Worm (Caenorhabditis elegans) whole organism, young adult: ENCODE results near the gene srx-9.

Source experiments
- B0261.1 ChIP-seq: sonication (generic microtip); optimal IDR thresholded peaks from 2 replicates; lab custom pipeline; 2016; ENCODE audit warnings: mild to moderate bottlenecking, missing genetic modification characterization, moderate library complexity, missing compliant biosample characterization
- F10E7.11 ChIP-seq: sonication (generic microtip); optimal IDR thresholded peaks from 2 replicates; lab custom pipeline; 2017; ENCODE audit warnings: mild to moderate bottlenecking, missing genetic modification characterization, moderate library complexity, missing compliant biosample characterization
- F37B4.10 ChIP-seq: fragments of 200-800 bp; sonication (Bioruptor generic); IDR thresholded peaks from 2 replicates; pipeline ENCODE4 v1.3.6; 2022; ENCODE audit warnings: missing genetic modification characterization, missing compliant biosample characterization
- F39B2.1 ChIP-seq: fragments of 200-800 bp; sonication (Bioruptor generic); IDR thresholded peaks from 2 replicates; pipeline ENCODE4 v1.3.6; 2022; ENCODE audit warnings: missing genetic modification reagents, missing genetic modification characterization, missing compliant biosample characterization
- F52B5.7 ChIP-seq: sonication (generic microtip); optimal IDR thresholded peaks from 2 replicates; lab custom pipeline; 2016; ENCODE audit warnings: mild to moderate bottlenecking, missing genetic modification characterization, missing compliant biosample characterization
- F57A8.1 ChIP-seq: fragments of 200-800 bp; sonication (Bioruptor generic); optimal IDR thresholded peaks from 2 replicates; lab custom pipeline; 2018; ENCODE audit warnings: mild to moderate bottlenecking, missing genetic modification characterization, moderate library complexity, missing compliant biosample characterization
- K11D2.4 ChIP-seq: fragments of 200-800 bp; sonication (Bioruptor generic); IDR thresholded peaks from 2 replicates; pipeline ENCODE4 v1.3.6; 2022; ENCODE audit warnings: missing genetic modification reagents, missing genetic modification characterization, missing compliant biosample characterization
- Y67H2A.10 ChIP-seq: fragments of 200-800 bp; sonication (Bioruptor generic); conservative IDR thresholded peaks from 2 replicates; pipeline ENCODE4 v1.3.6; 2022; ENCODE audit warnings: missing genetic modification reagents, missing genetic modification characterization, missing compliant biosample characterization
- Y79H2A.3 ChIP-seq: fragments of 200-800 bp; sonication (Bioruptor generic); conservative IDR thresholded peaks from 2 replicates; pipeline ENCODE4 v1.3.6; 2022; ENCODE audit warnings: missing genetic modification reagents, missing genetic modification characterization, missing compliant biosample characterization
- athp-1 ChIP-seq: sonication (generic microtip); optimal IDR thresholded peaks from 2 replicates; lab custom pipeline; 2017; ENCODE audit warnings: mild to moderate bottlenecking, missing genetic modification characterization, missing compliant biosample characterization
- attf-3 ChIP-seq: fragments of 200-800 bp; sonication (Bioruptor generic); conservative IDR thresholded peaks from 2 replicates; pipeline ENCODE4 v1.3.6; 2022; ENCODE audit warnings: missing genetic modification reagents, missing genetic modification characterization, missing compliant biosample characterization
- bed-1 ChIP-seq: fragments of 200-800 bp; sonication (Bioruptor generic); IDR thresholded peaks from 2 replicates; pipeline ENCODE4 v1.3.6; 2022; ENCODE audit warnings: missing genetic modification reagents, missing genetic modification characterization, missing compliant biosample characterization
- bed-2 ChIP-seq: fragments of 200-800 bp; sonication (Bioruptor generic); IDR thresholded peaks from 2 replicates; pipeline ENCODE4 v1.3.6; 2022; ENCODE audit warnings: missing genetic modification reagents, missing genetic modification characterization, missing compliant biosample characterization
- dpff-1 ChIP-seq: sonication (generic microtip); optimal IDR thresholded peaks from 2 replicates; lab custom pipeline; 2017; ENCODE audit warnings: mild to moderate bottlenecking, missing genetic modification characterization, missing compliant biosample characterization
- egl-18 ChIP-seq: fragments of 200-800 bp; sonication (Bioruptor generic); IDR thresholded peaks from 2 replicates; pipeline ENCODE4 v1.3.6; 2022; ENCODE audit warnings: missing genetic modification reagents, missing genetic modification characterization, missing compliant biosample characterization
- egrh-3 ChIP-seq: fragments of 200-800 bp; sonication (Bioruptor generic); IDR thresholded peaks from 2 replicates; pipeline ENCODE4 v1.3.6; 2022; ENCODE audit warnings: missing genetic modification reagents, missing genetic modification characterization, missing compliant biosample characterization
- ekl-4 ChIP-seq: fragments of 200-800 bp; sonication (Bioruptor generic); IDR thresholded peaks from 2 replicates; pipeline ENCODE4 v1.3.6; 2022; ENCODE audit warnings: missing genetic modification reagents, missing genetic modification characterization, missing compliant biosample characterization
- lin-26 ChIP-seq: fragments of 200-800 bp; sonication (Bioruptor generic); IDR thresholded peaks from 2 replicates; pipeline ENCODE4 v1.3.6; 2022; ENCODE audit warnings: missing genetic modification reagents, missing genetic modification characterization, missing compliant biosample characterization
- lin-40 ChIP-seq: sonication (generic microtip); optimal IDR thresholded peaks from 2 replicates; lab custom pipeline; 2016; ENCODE audit warnings: missing genetic modification characterization, mild to moderate bottlenecking, missing compliant biosample characterization, missing genotype, missing genetic modification reagents
- lin-54 ChIP-seq: fragments of 200-800 bp; sonication (Bioruptor generic); optimal IDR thresholded peaks from 2 replicates; lab custom pipeline; 2018; ENCODE audit warnings: mild to moderate bottlenecking, missing genetic modification characterization, missing compliant biosample characterization
- madf-3 ChIP-seq: fragments of 200-800 bp; sonication (Bioruptor generic); IDR thresholded peaks from 2 replicates; pipeline ENCODE4 v1.3.6; 2022; ENCODE audit warnings: missing genetic modification reagents, missing genetic modification characterization, missing compliant biosample characterization
- mcd-1 ChIP-seq: fragments of 200-800 bp; sonication (Bioruptor generic); IDR thresholded peaks from 2 replicates; pipeline ENCODE4 v1.3.6; 2022; ENCODE audit warnings: missing genetic modification reagents, missing genetic modification characterization, missing compliant biosample characterization
- nhr-179 ChIP-seq: sonication (generic microtip); optimal IDR thresholded peaks from 2 replicates; lab custom pipeline; 2016; ENCODE audit warnings: mild to moderate bottlenecking, missing genetic modification characterization, missing compliant biosample characterization
- pbrm-1 ChIP-seq: fragments of 200-800 bp; sonication (Bioruptor generic); IDR thresholded peaks from 2 replicates; pipeline ENCODE4 v1.3.6; 2022; ENCODE audit warnings: missing genetic modification reagents, missing genetic modification characterization, missing compliant biosample characterization
- sea-2 ChIP-seq: fragments of 200-800 bp; sonication (Bioruptor generic); IDR thresholded peaks from 2 replicates; pipeline ENCODE4 v1.3.6; 2022; ENCODE audit warnings: missing genetic modification characterization, missing compliant biosample characterization
- tbx-9 ChIP-seq: sonication (generic microtip); optimal IDR thresholded peaks from 2 replicates; lab custom pipeline; 2016; ENCODE audit warnings: borderline replicate concordance, missing genetic modification characterization, inconsistent platforms, missing compliant biosample characterization
- unc-130 ChIP-seq: sonication (generic microtip); optimal IDR thresholded peaks from 2 replicates; lab custom pipeline; 2016; ENCODE audit warnings: missing genetic modification reagents, missing genetic modification characterization, missing compliant biosample characterization
- ztf-25 ChIP-seq: fragments of 200-800 bp; sonication (Bioruptor generic); IDR thresholded peaks from 2 replicates; pipeline ENCODE4 v1.3.6; 2022; ENCODE audit warnings: missing genetic modification reagents, missing genetic modification characterization, missing compliant biosample characterization
- ztf-28 ChIP-seq: fragments of 200-800 bp; sonication (Bioruptor generic); IDR thresholded peaks from 2 replicates; pipeline ENCODE4 v1.3.6; 2022; ENCODE audit warnings: missing genetic modification reagents, missing genetic modification characterization, missing compliant biosample characterization
- ztf-6 ChIP-seq: fragments of 200-800 bp; sonication (Bioruptor generic); IDR thresholded peaks from 2 replicates; pipeline ENCODE4 v1.3.6; 2022; ENCODE audit warnings: missing genetic modification reagents, missing genetic modification characterization, missing compliant biosample characterization

Gene srx-9

DNA sequence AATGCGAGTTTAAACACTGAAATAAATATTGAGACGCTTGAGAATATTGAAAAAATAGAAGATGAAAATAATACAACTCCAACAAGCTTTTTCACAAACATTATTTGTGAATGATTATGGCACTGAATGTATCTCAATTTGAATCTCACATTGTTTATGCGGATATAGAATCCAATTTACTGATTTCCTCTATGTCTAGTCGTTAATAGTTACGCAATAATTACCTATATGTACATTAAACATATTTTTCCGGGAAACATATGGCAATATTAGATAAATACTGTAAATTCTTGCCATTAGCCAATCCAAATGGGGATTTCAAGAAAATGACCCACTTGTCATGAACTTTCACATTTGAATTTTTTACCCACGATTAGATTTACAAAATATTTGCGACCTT is at the start of gene srx-9:
srx-9 (minus strand) TSS at position 101 of the 400 bp plus-strand sequence.
- no peak for TF ChIP-seq F39B2.1 (GFP tag; lab: Robert Waterston, UW)
- no peak for TF ChIP-seq unc-130

DNA sequence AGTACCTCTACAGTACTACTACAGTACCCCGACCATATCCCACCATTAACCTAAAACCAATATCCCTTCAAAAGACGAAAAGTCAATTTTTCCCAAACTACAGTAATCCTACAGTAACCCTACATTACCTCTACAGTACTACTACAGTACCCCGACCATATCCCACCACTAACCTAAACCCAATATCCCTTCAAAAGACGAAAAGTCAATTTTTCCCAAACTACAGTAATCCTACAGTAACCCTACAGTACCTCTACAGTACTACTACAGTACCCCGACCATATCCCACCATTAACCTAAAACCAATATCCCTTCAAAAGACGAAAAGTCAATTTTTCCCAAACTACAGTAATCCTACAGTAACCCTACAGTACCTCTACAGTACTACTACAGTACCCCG is 49.1 kb upstream of the srx-9 start, which contains the start of gene nhr-141:
nhr-141 (plus strand) TSS at position 331 of the 400 bp plus-strand sequence.
- TF ChIP-seq egrh-3 (GFP tag; lab: Robert Waterston, UW) (peak; percentile 55), madf-3 (peak; percentile 65; the same call in 1 of the 2 replicates)

DNA sequence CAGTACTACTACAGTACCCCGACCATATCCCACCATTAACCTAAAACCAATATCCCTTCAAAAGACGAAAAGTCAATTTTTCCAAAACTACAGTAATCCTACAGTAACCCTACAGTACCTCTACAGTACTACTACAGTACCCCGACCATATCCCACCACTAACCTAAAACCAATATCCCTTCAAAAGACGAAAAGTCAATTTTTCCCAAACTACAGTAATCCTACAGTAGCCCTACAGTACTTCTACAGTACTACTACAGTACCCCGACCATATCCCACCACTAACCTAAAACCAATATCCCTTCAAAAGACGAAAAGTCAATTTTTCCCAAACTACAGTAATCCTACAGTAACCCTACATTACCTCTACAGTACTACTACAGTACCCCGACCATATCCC is 48.2 kb upstream of the srx-9 start:
- TF ChIP-seq sea-2 (GFP tag; lab: Robert Waterston, UW) (0 out of 2 replicates have a peak, but pooled peaks have one; percentile 33), bed-1 (0 out of 2 replicates have a peak, but pooled peaks have one; percentile 20), attf-3 (GFP tag; lab: Robert Waterston, UW) (peak; percentile 62), Y67H2A.10 (GFP tag; lab: Robert Waterston, UW) (peak; percentile 19; the same call in 1 of the 2 replicates), ztf-28 (0 out of 2 replicates have a peak, but pooled peaks have one; percentile 43), ekl-4 (GFP tag; lab: Robert Waterston, UW) (peak; percentile 21; the same call in 1 of the 2 replicates), egl-18 (GFP tag; lab: Robert Waterston, UW) (0 out of 2 replicates have a peak, but pooled peaks have one; percentile 53), ztf-6 (GFP tag; lab: Robert Waterston, UW) (0 out of 2 replicates have a peak, but pooled peaks have one; percentile 35), F37B4.10 (GFP tag; lab: Robert Waterston, UW) (peak; percentile 94; the same call in 1 of the 2 replicates), F39B2.1 (GFP tag; lab: Robert Waterston, UW) (0 out of 2 replicates have a peak, but pooled peaks have one; percentile 51), ztf-25 (0 out of 2 replicates have a peak, but pooled peaks have one; percentile 75), pbrm-1 (GFP tag; lab: Robert Waterston, UW) (0 out of 2 replicates have a peak, but pooled peaks have one; percentile 34), bed-2 (GFP tag; lab: Robert Waterston, UW) (peak; percentile 9; the same call in 1 of the 2 replicates), egrh-3 (GFP tag; lab: Robert Waterston, UW) (peak; percentile 88)

DNA sequence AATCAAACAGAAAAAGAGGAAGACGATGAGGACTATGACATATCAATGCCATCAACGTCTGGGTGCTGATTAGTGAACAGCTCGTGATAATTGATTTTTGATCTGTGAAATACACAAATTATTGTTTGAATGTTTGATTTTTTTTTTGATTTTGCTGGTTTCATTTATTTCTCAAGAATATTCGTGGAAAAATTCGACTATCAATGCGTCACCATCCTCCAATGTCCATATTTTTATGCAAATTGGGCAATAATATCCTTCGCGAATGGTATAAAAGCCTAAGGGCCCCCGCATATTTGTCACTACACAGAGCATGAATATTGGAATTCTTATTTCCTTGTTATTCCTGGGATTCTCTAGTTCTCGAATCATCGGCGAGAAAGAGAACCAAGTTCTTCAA is 44.5 kb upstream of the srx-9 start, which contains the start of gene try-13:
try-13 (plus strand) TSS at position 301 of the 400 bp plus-strand sequence.
- TF ChIP-seq nhr-179: no peak
- no peak for TF ChIP-seq attf-3 (GFP tag; lab: Robert Waterston, UW)

DNA sequence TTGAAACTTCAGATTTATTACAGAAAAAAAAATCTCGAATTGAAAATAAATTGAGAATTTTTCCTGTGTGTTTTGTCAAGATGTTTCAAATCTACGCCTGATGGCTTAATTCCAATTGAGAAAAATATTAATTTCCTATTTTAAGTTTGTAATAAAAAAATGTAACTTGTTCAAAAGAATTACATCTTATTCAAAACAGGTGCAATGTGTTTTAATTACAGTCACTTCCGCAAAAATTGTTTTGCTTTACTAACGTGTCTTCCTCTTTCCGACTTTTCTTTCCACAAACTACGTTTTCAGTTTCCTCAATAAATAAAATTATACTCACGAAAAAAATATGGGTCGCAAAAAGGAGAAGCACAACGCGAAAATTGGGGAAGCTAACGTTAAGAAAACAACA is 42.7 kb upstream of the srx-9 start, which contains the start of gene F25E5.16:
F25E5.16 (plus strand) TSS at position 301 of the 400 bp plus-strand sequence.
- no peak for TF ChIP-seq B0261.1 (tag; lab: Kevin White, UChicago)
- no peak for TF ChIP-seq lin-40 (tag; lab: Kevin White, UChicago)
- no peak for TF ChIP-seq Y79H2A.3 (GFP tag; lab: Robert Waterston, UW)
- TF ChIP-seq dpff-1 (tag; lab: Kevin White, UChicago): no peak
- no peak for TF ChIP-seq F57A8.1
- TF ChIP-seq tbx-9: no peak
- no peak for TF ChIP-seq lin-54 (GFP tag; lab: Kevin White, UChicago)
- TF ChIP-seq K11D2.4 (GFP tag; lab: Robert Waterston, UW): no peak
- no peak for TF ChIP-seq athp-1 (tag; lab: Kevin White, UChicago)
- no peak for TF ChIP-seq lin-26 (GFP tag; lab: Robert Waterston, UW)

DNA sequence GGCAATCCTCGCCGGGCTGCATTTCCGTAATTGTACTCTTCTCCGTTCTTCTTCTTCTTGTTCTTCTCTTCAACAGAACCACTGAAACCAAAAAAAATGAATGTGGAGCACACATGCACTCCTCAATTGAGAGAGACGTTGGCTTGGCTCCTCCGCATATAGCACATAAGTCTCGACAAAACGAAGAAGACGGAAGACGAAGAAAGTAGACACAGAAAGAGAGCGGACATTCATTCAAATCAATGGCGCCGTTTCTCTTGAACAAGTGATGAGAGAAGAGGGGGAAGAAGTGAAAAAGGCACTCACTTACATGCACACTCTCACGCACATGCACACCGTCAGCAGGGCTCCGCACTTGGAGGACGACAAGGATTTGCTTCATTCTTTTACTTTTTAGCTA is 42.3 kb upstream of the srx-9 start, which contains the start of gene F25E5.9:
F25E5.9 (minus strand) TSS at position 382 of the 400 bp plus-strand sequence.
- TF ChIP-seq mcd-1 (GFP tag; lab: Robert Waterston, UW) (peak; percentile 18; the same call in 1 of the 2 replicates), F52B5.7 (tag; lab: Kevin White, UChicago) (peak; percentile 10), bed-2 (GFP tag; lab: Robert Waterston, UW) (no peak), K11D2.4 (GFP tag; lab: Robert Waterston, UW) (0 out of 2 replicates have a peak, but pooled peaks have one; percentile 16), F10E7.11 (tag; lab: Kevin White, UChicago) (peak; percentile 63)
